Worm (Caenorhabditis elegans) whole organism, L4 larva: ENCODE measurements around the gene C18H9.5.
A peak's percentile ranks its signal among the peaks of the same experiment; 100 is the strongest.

Experiments used
- F10B5.3 ChIP-seq: sonication (generic microtip); optimal IDR thresholded peaks from 2 replicates; lab custom pipeline; 2016; ENCODE audit warnings: mild to moderate bottlenecking, missing genetic modification characterization, missing compliant biosample characterization
- ZK546.5 ChIP-seq, 2 experiments: sonication (generic microtip); optimal IDR thresholded peaks; 2 replicates each; lab custom pipeline; 2017; ENCODE audit warnings: missing biosample characterization in 2 of 2, missing genetic modification characterization in 2 of 2
- ceh-28 ChIP-seq: fragments of 150-350 bp; optimal IDR thresholded peaks from 2 replicates; lab custom pipeline; 2014; ENCODE audit warnings: missing biosample characterization, missing genetic modification reagents, missing genetic modification characterization
- hlh-11 ChIP-seq: fragments of 200-800 bp; sonication (Bioruptor generic); optimal IDR thresholded peaks from 2 replicates; lab custom pipeline; 2018; ENCODE audit warnings: mild to moderate bottlenecking, missing genetic modification characterization, missing compliant biosample characterization
- lin-15B ChIP-seq: fragments of 150-350 bp; sonication (generic microtip); optimal IDR thresholded peaks from 3 replicates; lab custom pipeline; 2014; ENCODE audit warnings: missing biosample characterization, missing genetic modification characterization
- mxl-2 ChIP-seq: fragments of 200-800 bp; sonication (Bioruptor generic); conservative IDR thresholded peaks from 2 replicates; pipeline ENCODE4 v1.3.6; 2022; ENCODE audit warnings: missing genetic modification reagents, missing genetic modification characterization, missing compliant biosample characterization
- nhr-11 ChIP-seq: fragments of 150-350 bp; optimal IDR thresholded peaks from 2 replicates; lab custom pipeline; 2014; ENCODE audit warnings: missing biosample characterization, missing genetic modification characterization
- nhr-237 ChIP-seq: sonication (generic microtip); optimal IDR thresholded peaks from 2 replicates; lab custom pipeline; 2017; ENCODE audit warnings: missing biosample characterization, missing genetic modification characterization
- nhr-77 ChIP-seq: fragments of 150-350 bp; optimal IDR thresholded peaks from 2 replicates; lab custom pipeline; 2014; ENCODE audit warnings: missing biosample characterization, missing genetic modification characterization
- snpc-4 ChIP-seq: fragments of 150-350 bp; optimal IDR thresholded peaks from 2 replicates; lab custom pipeline; 2014; ENCODE audit warnings: missing biosample characterization, missing genetic modification characterization
- zag-1 ChIP-seq: fragments of 150-350 bp; optimal IDR thresholded peaks from 2 replicates; lab custom pipeline; 2014; ENCODE audit warnings: missing biosample characterization, missing genetic modification characterization

DNA sequence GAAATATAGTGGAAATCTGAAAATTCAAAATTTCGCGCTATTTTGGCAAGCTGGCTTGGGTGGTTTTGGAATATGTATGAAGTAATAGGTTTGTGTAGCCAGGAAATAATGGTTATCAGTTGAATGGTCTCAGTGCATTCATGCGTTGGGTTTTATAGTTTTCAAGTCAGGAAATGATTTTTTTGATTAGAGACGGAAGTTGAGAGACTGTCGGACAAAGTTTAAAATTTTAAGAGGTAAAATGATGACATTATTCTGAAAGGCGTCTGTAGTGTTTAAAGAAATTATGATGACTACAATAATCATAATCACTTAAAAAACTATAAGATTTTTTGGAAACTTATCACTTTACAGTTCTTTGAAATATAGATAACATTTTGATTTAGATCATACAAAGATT, 6.1 kb upstream of the C18H9.5 start, which contains the start of gene C18H9.6:
- TF ChIP-seq nhr-77 (tag; lab: Kevin White, UChicago) (no peak), ceh-28 (tag; lab: Kevin White, UChicago) (no peak), F10B5.3 (no peak), nhr-11 (no peak), nhr-237 (tag; lab: Kevin White, UChicago) (no peak), lin-15B (tag; lab: Kevin White, UChicago) (no peak), mxl-2 (GFP tag; lab: Robert Waterston, UW) (no peak), ZK546.5 (tag; optimal IDR thresholded peaks at IDR 0.05; lab: Kevin White, UChicago) (no peak), snpc-4 (no peak), zag-1 (no peak), hlh-11 (peak; percentile 58)
